Worm (Caenorhabditis elegans) whole organism, L3 larva: ENCODE measurements around the gene F14H3.15.
"Not testable (repeated sequence)": the region's sequence is repeated elsewhere in the genome, so short reads cannot be mapped to it uniquely, and the experiment has no call there.

ENCODE experiments used
- ZK546.5 ChIP-seq: sonication (generic microtip); optimal IDR thresholded peaks from 2 replicates; lab custom pipeline; 2017; ENCODE audit warnings: missing biosample characterization, missing genetic modification characterization
- ama-1 ChIP-seq: fragments of 150-350 bp; optimal IDR thresholded peaks from 2 replicates; lab custom pipeline; 2018
- ceh-28 ChIP-seq: fragments of 150-350 bp; optimal IDR thresholded peaks from 2 replicates; lab custom pipeline; 2014; ENCODE audit warnings: missing biosample characterization, missing genetic modification reagents, missing genetic modification characterization
- daf-12 ChIP-seq: fragments of 150-350 bp; optimal IDR thresholded peaks from 2 replicates; lab custom pipeline; 2014; ENCODE audit warnings: missing biosample characterization, missing genetic modification reagents, missing genetic modification characterization
- jun-1 ChIP-seq: fragments of 150-350 bp; optimal IDR thresholded peaks from 2 replicates; lab custom pipeline; 2014; ENCODE audit warnings: missing biosample characterization, missing genetic modification reagents, missing genetic modification characterization
- nhr-237 ChIP-seq: fragments of 150-350 bp; optimal IDR thresholded peaks from 2 replicates; lab custom pipeline; 2014; ENCODE audit warnings: missing biosample characterization, missing genetic modification characterization
- nhr-28 ChIP-seq: fragments of 150-350 bp; optimal IDR thresholded peaks from 2 replicates; lab custom pipeline; 2014; ENCODE audit warnings: missing biosample characterization, missing genetic modification characterization
- nhr-67 ChIP-seq: fragments of 150-350 bp; optimal IDR thresholded peaks from 2 replicates; lab custom pipeline; 2014; ENCODE audit warnings: missing biosample characterization, missing genetic modification characterization
- nhr-77 ChIP-seq: fragments of 150-350 bp; optimal IDR thresholded peaks from 2 replicates; lab custom pipeline; 2014; ENCODE audit warnings: missing biosample characterization, missing genetic modification characterization
- pha-4 ChIP-seq: fragments of 150-350 bp; optimal IDR thresholded peaks from 2 replicates; lab custom pipeline; 2014; ENCODE audit warnings: missing biosample characterization, missing genetic modification reagents, missing genetic modification characterization
- unc-39 ChIP-seq: sonication (generic microtip); optimal IDR thresholded peaks from 4 replicates; lab custom pipeline; 2017; ENCODE audit warnings: missing biosample characterization, missing genetic modification characterization
- ztf-4 ChIP-seq: fragments of 150-350 bp; optimal IDR thresholded peaks from 2 replicates; lab custom pipeline; 2014; ENCODE audit warnings: missing biosample characterization, missing genetic modification characterization

ce11 chrV:16040140-16040827, 19.8 kb downstream of the F14H3.15 start, which contains the start of the genes his-4 and his-3:
- not testable (repeated sequence) for TF ChIP-seq ceh-28 (tag; lab: Kevin White, UChicago); jun-1; nhr-237 (tag; lab: Kevin White, UChicago); ZK546.5 (tag; lab: Kevin White, UChicago); unc-39 (tag; lab: Kevin White, UChicago); daf-12 (tag; lab: Kevin White, UChicago); nhr-67 (tag; lab: Kevin White, UChicago); nhr-77 (tag; lab: Kevin White, UChicago); ama-1 (lab: Kevin White, UChicago); ztf-4; nhr-28 (tag; lab: Kevin White, UChicago)
- TF ChIP-seq pha-4 (tag; lab: Kevin White, UChicago) = peak; percentile 68
